Fruit fly (Drosophila melanogaster) whole organism, pupa: ENCODE results near the gene cpo.

Experiments used
- Ets98B ChIP-seq: fragments of 200-800 bp; sonication (Bioruptor generic); IDR thresholded peaks from 2 replicates; pipeline ENCODE4 v1.3.6; 2022; ENCODE audit warnings: missing biosample characterization, missing genetic modification characterization
- Pif1A ChIP-seq: fragments of 200-800 bp; sonication (Bioruptor generic); optimal IDR thresholded peaks from 3 replicates; lab custom pipeline; 2016; ENCODE audit warnings: missing biosample characterization, missing genetic modification characterization
- Snoo ChIP-seq: fragments of 200-800 bp; sonication (Bioruptor generic); optimal IDR thresholded peaks from 3 replicates; lab custom pipeline; 2017; ENCODE audit warnings: missing biosample characterization, mild to moderate bottlenecking, missing genetic modification characterization, inconsistent platforms

dm6 chr3R:17952412-17952811 lies 32.8 kb downstream of the cpo start:
- no peak for TF ChIP-seq Pif1A (GFP tag; lab: Kevin White, UChicago)
- no peak for TF ChIP-seq Ets98B
- no peak for TF ChIP-seq Snoo (tag; lab: Kevin White, UChicago)
